Worm (Caenorhabditis elegans) whole organism, L1 larva: ENCODE measurements around the gene C16D9.9.

Experiments used
- C16A3.4 ChIP-seq: fragments of 150-350 bp; optimal IDR thresholded peaks from 2 replicates; lab custom pipeline; 2014; ENCODE audit warnings: missing biosample characterization, missing genetic modification characterization
- Y116A8C.19 ChIP-seq: sonication (generic microtip); optimal IDR thresholded peaks from 2 replicates; lab custom pipeline; 2016; ENCODE audit warnings: missing compliant biosample characterization, missing genetic modification characterization, borderline replicate concordance
- alr-1 ChIP-seq: fragments of 200-800 bp; sonication (Bioruptor generic); optimal IDR thresholded peaks from 2 replicates; lab custom pipeline; 2018; ENCODE audit warnings: borderline replicate concordance, mild to moderate bottlenecking, missing genetic modification characterization, missing compliant biosample characterization
- aly-2 ChIP-seq: fragments of 150-350 bp; optimal IDR thresholded peaks from 2 replicates; lab custom pipeline; 2014; ENCODE audit warnings: missing biosample characterization, missing genetic modification characterization
- ama-1 ChIP-seq: fragments of 150-350 bp; optimal IDR thresholded peaks from 2 replicates; lab custom pipeline; 2014
- blmp-1 ChIP-seq: fragments of 150-350 bp; optimal IDR thresholded peaks from 2 replicates; lab custom pipeline; 2014; ENCODE audit warnings: missing biosample characterization, missing genetic modification characterization
- ceh-63 ChIP-seq: fragments of 200-800 bp; sonication (Bioruptor generic); optimal IDR thresholded peaks from 2 replicates; lab custom pipeline; 2018; ENCODE audit warnings: mild to moderate bottlenecking, missing genetic modification characterization, missing compliant biosample characterization
- ceh-82 ChIP-seq, 3 experiments: fragments of 150-350 bp in 1 of 3; sonication (generic microtip) in 2 of 3; optimal IDR thresholded peaks; 2 replicates each; lab custom pipeline; 2014 to 2017; ENCODE audit warnings: missing biosample characterization in 3 of 3, missing genetic modification characterization in 3 of 3
- ceh-90 ChIP-seq: sonication (generic microtip); optimal IDR thresholded peaks from 2 replicates; lab custom pipeline; 2016; ENCODE audit warnings: missing genetic modification characterization, missing compliant biosample characterization
- dpl-1 ChIP-seq, 3 experiments: fragments of 150-350 bp in 2 of 3; sonication (generic microtip) in 1 of 3; optimal IDR thresholded peaks; 2 replicates each; lab custom pipeline; 2014 to 2017; ENCODE audit warnings: missing biosample characterization in 3 of 3, missing genetic modification characterization in 3 of 3, missing genetic modification reagents in 3 of 3
- efl-1 ChIP-seq, 4 experiments: fragments of 150-350 bp; optimal IDR thresholded peaks in 3 of 4; peaks in 1 of 4; 1 replicate in 1 of 4; 2 replicates in 3 of 4; lab custom pipeline; 2014; ENCODE audit warnings: missing biosample characterization in 2 of 4, missing genetic modification characterization in 2 of 4, missing genetic modification reagents in 2 of 4
- egl-13 ChIP-seq: sonication (generic microtip); optimal IDR thresholded peaks from 2 replicates; lab custom pipeline; 2016; ENCODE audit warnings: missing genotype, missing genetic modification reagents, missing genetic modification characterization, missing compliant biosample characterization
- elt-3 ChIP-seq, 6 experiments: fragments of 150-350 bp in 1 of 6; sonication (generic microtip); optimal IDR thresholded peaks; 2 replicates each; lab custom pipeline; 2017 to 2018; ENCODE audit warnings: missing biosample characterization in 6 of 6, missing genetic modification characterization in 6 of 6, inconsistent platforms in 1 of 6
- fkh-10 ChIP-seq: sonication (generic microtip); optimal IDR thresholded peaks from 2 replicates; lab custom pipeline; 2017; ENCODE audit warnings: missing biosample characterization, missing genetic modification reagents, missing genetic modification characterization
- fkh-4 ChIP-seq: sonication (generic microtip); optimal IDR thresholded peaks from 2 replicates; lab custom pipeline; 2016; ENCODE audit warnings: missing compliant biosample characterization, missing genetic modification characterization, borderline replicate concordance
- grh-1 ChIP-seq: fragments of 200-800 bp; sonication (Bioruptor generic); IDR thresholded peaks from 2 replicates; pipeline ENCODE4 v1.3.6; 2022; ENCODE audit warnings: missing genetic modification reagents, missing genetic modification characterization, missing compliant biosample characterization
- hlh-17 ChIP-seq: fragments of 200-800 bp; sonication (Bioruptor generic); optimal IDR thresholded peaks from 2 replicates; lab custom pipeline; 2018; ENCODE audit warnings: missing genetic modification characterization, mild to moderate bottlenecking, missing compliant biosample characterization, moderate library complexity, borderline replicate concordance
- irx-1 ChIP-seq: sonication (generic microtip); optimal IDR thresholded peaks from 2 replicates; lab custom pipeline; 2016; ENCODE audit warnings: missing genetic modification characterization, missing compliant biosample characterization
- lin-13 ChIP-seq: fragments of 150-350 bp; optimal IDR thresholded peaks from 2 replicates; lab custom pipeline; 2014; ENCODE audit warnings: missing biosample characterization, missing genetic modification reagents, missing genetic modification characterization
- lin-14 ChIP-seq: fragments of 200-800 bp; sonication (Bioruptor generic); optimal IDR thresholded peaks from 2 replicates; lab custom pipeline; 2018; ENCODE audit warnings: mild to moderate bottlenecking, missing genetic modification characterization, moderate library complexity, missing compliant biosample characterization
- lin-15B ChIP-seq: fragments of 150-350 bp; sonication (generic microtip); optimal IDR thresholded peaks from 3 replicates; lab custom pipeline; 2014; ENCODE audit warnings: missing biosample characterization, missing genetic modification characterization
- lin-35 ChIP-seq, 2 experiments: fragments of 150-350 bp; optimal IDR thresholded peaks; 2 replicates each; lab custom pipeline; 2014; ENCODE audit warnings: missing biosample characterization in 2 of 2, missing genetic modification characterization in 2 of 2, missing genetic modification reagents in 2 of 2
- lsy-2 ChIP-seq, 2 experiments: fragments of 150-350 bp; optimal IDR thresholded peaks; 2 replicates each; lab custom pipeline; 2014; ENCODE audit warnings: missing biosample characterization in 2 of 2, missing genetic modification characterization in 2 of 2
- mdl-1 ChIP-seq, 2 experiments: fragments of 150-350 bp; optimal IDR thresholded peaks; 2 replicates each; lab custom pipeline; 2014 to 2017; ENCODE audit warnings: missing biosample characterization in 2 of 2, missing genetic modification characterization in 2 of 2, inconsistent platforms in 1 of 2
- mep-1 ChIP-seq: fragments of 150-350 bp; optimal IDR thresholded peaks from 2 replicates; lab custom pipeline; 2014; ENCODE audit warnings: missing biosample characterization, missing genetic modification characterization
- nhr-20 ChIP-seq: sonication (generic microtip); optimal IDR thresholded peaks from 2 replicates; lab custom pipeline; 2016; ENCODE audit warnings: mild to moderate bottlenecking, missing genetic modification characterization, missing compliant biosample characterization
- nhr-28 ChIP-seq: fragments of 150-350 bp; optimal IDR thresholded peaks from 2 replicates; lab custom pipeline; 2014; ENCODE audit warnings: missing biosample characterization, missing genetic modification characterization
- nhr-47 ChIP-seq: sonication (generic microtip); optimal IDR thresholded peaks from 2 replicates; lab custom pipeline; 2016; ENCODE audit warnings: mild to moderate bottlenecking, missing genetic modification characterization, moderate library complexity, missing compliant biosample characterization
- nhr-71 ChIP-seq: sonication (generic microtip); optimal IDR thresholded peaks from 2 replicates; lab custom pipeline; 2016; ENCODE audit warnings: mild to moderate bottlenecking, missing genetic modification characterization, moderate library complexity, missing compliant biosample characterization
- nhr-76 ChIP-seq: sonication (generic microtip); optimal IDR thresholded peaks from 2 replicates; lab custom pipeline; 2017; ENCODE audit warnings: missing biosample characterization, missing genetic modification characterization
- nhr-77 ChIP-seq: fragments of 150-350 bp; optimal IDR thresholded peaks from 2 replicates; lab custom pipeline; 2014; ENCODE audit warnings: missing biosample characterization, missing genetic modification characterization
- nhr-85 ChIP-seq: sonication (generic microtip); peaks from one replicate; lab custom pipeline; 2016; ENCODE audit warnings: missing genetic modification characterization, inconsistent platforms, missing compliant biosample characterization
- nhr-90 ChIP-seq: sonication (generic microtip); optimal IDR thresholded peaks from 2 replicates; lab custom pipeline; 2016; ENCODE audit warnings: mild to moderate bottlenecking, missing genetic modification characterization, missing compliant biosample characterization; ENCODE audit not compliant: poor library complexity
- pqm-1 ChIP-seq: sonication (generic microtip); optimal IDR thresholded peaks from 3 replicates; lab custom pipeline; 2017; ENCODE audit warnings: missing biosample characterization, missing genetic modification characterization
- skn-1 ChIP-seq: fragments of 150-350 bp; optimal IDR thresholded peaks from 2 replicates; lab custom pipeline; 2014; ENCODE audit warnings: missing biosample characterization, missing genetic modification characterization
- snpc-4 ChIP-seq: fragments of 150-350 bp; optimal IDR thresholded peaks from 2 replicates; lab custom pipeline; 2014; ENCODE audit warnings: missing biosample characterization, missing genetic modification characterization
- snu-23 ChIP-seq: sonication (generic microtip); optimal IDR thresholded peaks from 2 replicates; lab custom pipeline; 2016; ENCODE audit warnings: missing genetic modification characterization, missing compliant biosample characterization
- sptf-1 ChIP-seq: fragments of 150-350 bp; optimal IDR thresholded peaks from 2 replicates; lab custom pipeline; 2014; ENCODE audit warnings: missing biosample characterization, missing genetic modification characterization
- swsn-7 ChIP-seq: sonication (generic microtip); optimal IDR thresholded peaks from 2 replicates; lab custom pipeline; 2016; ENCODE audit warnings: missing genetic modification characterization, missing compliant biosample characterization
- unc-62 ChIP-seq: fragments of 150-350 bp; optimal IDR thresholded peaks from 2 replicates; lab custom pipeline; 2014; ENCODE audit warnings: missing biosample characterization, missing genetic modification reagents, missing genetic modification characterization
- xbp-1 ChIP-seq: sonication (generic microtip); optimal IDR thresholded peaks from 2 replicates; lab custom pipeline; 2016; ENCODE audit warnings: missing genetic modification characterization, missing compliant biosample characterization
- ztf-11 ChIP-seq, 2 experiments: sonication (generic microtip); optimal IDR thresholded peaks; 2 replicates each; lab custom pipeline; 2016 to 2017; ENCODE audit warnings: missing genetic modification characterization in 2 of 2, missing biosample characterization in 1 of 2, missing compliant biosample characterization in 1 of 2

Gene C16D9.9

ce11 chrV:8235331-8235730 lies 28.7 kb upstream of the C16D9.9 start:
- TF ChIP-seq Y116A8C.19 (tag; lab: Kevin White, UChicago) (no peak), sptf-1 (tag; lab: Kevin White, UChicago) (no peak), skn-1 (tag; lab: Kevin White, UChicago) (peak; percentile 47), nhr-20 (tag; lab: Kevin White, UChicago) (peak; percentile 48), blmp-1 (tag; lab: Kevin White, UChicago) (peak; percentile 38), nhr-76 (tag; lab: Kevin White, UChicago) (no peak), C16A3.4 (tag; lab: Kevin White, UChicago) (peak; percentile 46), mep-1 (peak; percentile 60), xbp-1 (tag; lab: Kevin White, UChicago) (no peak), egl-13 (no peak), efl-1 (optimal IDR thresholded peaks at IDR 0.05; lab: Kevin White, UChicago) (peak; percentile 29 to 32), efl-1 (GFP tag; optimal IDR thresholded peaks at IDR 0.05 in 1 of 2; lab: Kevin White, UChicago) (peak; percentile 19 to 71), nhr-28 (tag; lab: Kevin White, UChicago) (no peak), alr-1 (tag; lab: Kevin White, UChicago) (no peak), dpl-1 (GFP tag; optimal IDR thresholded peaks at IDR 0.05; lab: Kevin White, UChicago) (peak in 2 of 3 experiments; percentile 24 to 40), ama-1 (lab: Kevin White, UChicago) (no peak), pqm-1 (tag; lab: Kevin White, UChicago) (no peak), ceh-90 (no peak), lin-13 (GFP tag; lab: Kevin White, UChicago) (peak; percentile 21), nhr-71 (tag; lab: Kevin White, UChicago) (peak; percentile 49), snu-23 (GFP tag; lab: Kevin White, UChicago) (peak; percentile 63), fkh-4 (no peak), grh-1 (GFP tag; lab: Robert Waterston, UW) (no peak), ztf-11 (tag; optimal IDR thresholded peaks at IDR 0.05; lab: Kevin White, UChicago) (no peak), elt-3 (tag; optimal IDR thresholded peaks at IDR 0.05; lab: Kevin White, UChicago) (peak in 3 of 6 experiments; percentile 0 to 42 (median 20)), lin-35 (GFP tag; optimal IDR thresholded peaks at IDR 0.05; lab: Kevin White, UChicago) (peak; percentile 16 to 77), mdl-1 (tag; optimal IDR thresholded peaks at IDR 0.05; lab: Kevin White, UChicago) (no peak), unc-62 (GFP tag; lab: Kevin White, UChicago) (no peak), aly-2 (tag; lab: Kevin White, UChicago) (no peak), lin-15B (tag; lab: Kevin White, UChicago) (no peak), ceh-63 (GFP tag; lab: Kevin White, UChicago) (no peak), nhr-47 (tag; lab: Kevin White, UChicago) (peak; percentile 24), hlh-17 (no peak), lsy-2 (tag; optimal IDR thresholded peaks at IDR 0.05; lab: Kevin White, UChicago) (peak in 1 of 2 experiments; percentile 52), snpc-4 (tag; lab: Kevin White, UChicago) (peak; percentile 65), fkh-10 (GFP tag; lab: Kevin White, UChicago) (no peak), swsn-7 (tag; lab: Kevin White, UChicago) (peak; percentile 20), nhr-90 (tag; lab: Kevin White, UChicago) (peak; percentile 44), nhr-85 (tag; lab: Kevin White, UChicago) (peak; percentile 69), lin-14 (GFP tag; lab: Kevin White, UChicago) (no peak), ceh-82 (tag; optimal IDR thresholded peaks at IDR 0.05; lab: Kevin White, UChicago) (peak in 1 of 3 experiments; percentile 23), nhr-77 (tag; lab: Kevin White, UChicago) (peak; percentile 47), irx-1 (tag; lab: Kevin White, UChicago) (no peak)
- TF ChIP-seq, all 84 proteins: peak for 20
